Worm (Caenorhabditis elegans) whole organism, young adult: Measurements from ENCODE around the gene F38C2.4.
"Not testable (repeated sequence)": the region's sequence is repeated elsewhere in the genome, so short reads cannot be mapped to it uniquely, and the experiment has no call there.

Source experiments
- B0019.2 ChIP-seq: fragments of 200-800 bp; sonication (Bioruptor generic); conservative IDR thresholded peaks from 2 replicates; pipeline ENCODE4 v1.3.6; 2022; ENCODE audit warnings: missing genetic modification reagents, missing genetic modification characterization, missing compliant biosample characterization
- B0261.1 ChIP-seq: sonication (generic microtip); optimal IDR thresholded peaks from 2 replicates; lab custom pipeline; 2016; ENCODE audit warnings: mild to moderate bottlenecking, missing genetic modification characterization, moderate library complexity, missing compliant biosample characterization
- B0336.3 ChIP-seq: fragments of 200-800 bp; sonication (Bioruptor generic); IDR thresholded peaks from 2 replicates; pipeline ENCODE4 v1.3.6; 2022; ENCODE audit warnings: missing genetic modification characterization, missing compliant biosample characterization
- C06A6.2 ChIP-seq: fragments of 200-800 bp; sonication (Bioruptor generic); conservative IDR thresholded peaks from 2 replicates; pipeline ENCODE4 v1.3.6; 2022; ENCODE audit warnings: missing genetic modification characterization, missing compliant biosample characterization
- F22D6.2 ChIP-seq: sonication (generic microtip); optimal IDR thresholded peaks from 2 replicates; lab custom pipeline; 2016; ENCODE audit warnings: mild to moderate bottlenecking, missing genetic modification characterization, missing compliant biosample characterization
- F37B4.10 ChIP-seq: fragments of 200-800 bp; sonication (Bioruptor generic); IDR thresholded peaks from 2 replicates; pipeline ENCODE4 v1.3.6; 2022; ENCODE audit warnings: missing genetic modification characterization, missing compliant biosample characterization
- F57C9.4 ChIP-seq: sonication (generic microtip); optimal IDR thresholded peaks from 2 replicates; lab custom pipeline; 2017; ENCODE audit warnings: mild to moderate bottlenecking, missing genetic modification characterization, missing compliant biosample characterization
- K11D2.4 ChIP-seq: fragments of 200-800 bp; sonication (Bioruptor generic); IDR thresholded peaks from 2 replicates; pipeline ENCODE4 v1.3.6; 2022; ENCODE audit warnings: missing genetic modification reagents, missing genetic modification characterization, missing compliant biosample characterization
- T26A5.8 ChIP-seq: sonication (generic microtip); optimal IDR thresholded peaks from 2 replicates; lab custom pipeline; 2016; ENCODE audit warnings: missing genetic modification characterization, missing compliant biosample characterization
- Y53F4B.3 ChIP-seq: fragments of 200-800 bp; sonication (Bioruptor generic); IDR thresholded peaks from 2 replicates; pipeline ENCODE4 v1.3.6; 2022; ENCODE audit warnings: missing genetic modification reagents, missing genetic modification characterization, missing compliant biosample characterization
- Y79H2A.3 ChIP-seq: fragments of 200-800 bp; sonication (Bioruptor generic); conservative IDR thresholded peaks from 2 replicates; pipeline ENCODE4 v1.3.6; 2022; ENCODE audit warnings: missing genetic modification reagents, missing genetic modification characterization, missing compliant biosample characterization
- attf-6 ChIP-seq: fragments of 200-800 bp; sonication (Bioruptor generic); IDR thresholded peaks from 2 replicates; pipeline ENCODE4 v1.3.6; 2022; ENCODE audit warnings: missing genetic modification reagents, missing genetic modification characterization, missing compliant biosample characterization
- ceh-100 ChIP-seq: fragments of 200-800 bp; sonication (Bioruptor generic); IDR thresholded peaks from 2 replicates; pipeline ENCODE4 v1.3.6; 2022; ENCODE audit warnings: missing genetic modification reagents, missing genetic modification characterization, missing compliant biosample characterization
- ceh-40 ChIP-seq: fragments of 200-800 bp; sonication (Bioruptor generic); IDR thresholded peaks from 2 replicates; pipeline ENCODE4 v1.3.6; 2022; ENCODE audit warnings: missing genetic modification characterization, missing compliant biosample characterization
- ceh-79 ChIP-seq: sonication (generic microtip); optimal IDR thresholded peaks from 2 replicates; lab custom pipeline; 2017; ENCODE audit warnings: mild to moderate bottlenecking, missing genetic modification characterization, missing compliant biosample characterization
- egl-18 ChIP-seq: fragments of 200-800 bp; sonication (Bioruptor generic); IDR thresholded peaks from 2 replicates; pipeline ENCODE4 v1.3.6; 2022; ENCODE audit warnings: missing genetic modification reagents, missing genetic modification characterization, missing compliant biosample characterization
- egl-44 ChIP-seq: fragments of 200-800 bp; sonication (Bioruptor generic); IDR thresholded peaks from 2 replicates; pipeline ENCODE4 v1.3.6; 2022; ENCODE audit warnings: missing genetic modification reagents, missing genetic modification characterization, missing compliant biosample characterization
- egrh-3 ChIP-seq: fragments of 200-800 bp; sonication (Bioruptor generic); IDR thresholded peaks from 2 replicates; pipeline ENCODE4 v1.3.6; 2022; ENCODE audit warnings: missing genetic modification reagents, missing genetic modification characterization, missing compliant biosample characterization
- ekl-4 ChIP-seq: fragments of 200-800 bp; sonication (Bioruptor generic); IDR thresholded peaks from 2 replicates; pipeline ENCODE4 v1.3.6; 2022; ENCODE audit warnings: missing genetic modification reagents, missing genetic modification characterization, missing compliant biosample characterization
- him-1 ChIP-seq: sonication (generic microtip); optimal IDR thresholded peaks from 2 replicates; lab custom pipeline; 2016; ENCODE audit warnings: missing genotype, missing genetic modification reagents, missing genetic modification characterization, missing compliant biosample characterization
- hlh-12 ChIP-seq: sonication (generic microtip); optimal IDR thresholded peaks from 2 replicates; lab custom pipeline; 2016; ENCODE audit warnings: missing genetic modification characterization, missing compliant biosample characterization
- hlh-26 ChIP-seq: fragments of 200-800 bp; sonication (Bioruptor generic); conservative IDR thresholded peaks from 2 replicates; pipeline ENCODE4 v1.3.6; 2022; ENCODE audit warnings: missing genetic modification reagents, missing genetic modification characterization, missing compliant biosample characterization
- hmg-1.2 ChIP-seq: fragments of 200-800 bp; sonication (Bioruptor generic); IDR thresholded peaks from 2 replicates; pipeline ENCODE4 v1.3.6; 2022; ENCODE audit warnings: missing genetic modification reagents, missing genetic modification characterization, missing compliant biosample characterization
- lag-1 ChIP-seq: fragments of 200-800 bp; sonication (Bioruptor generic); IDR thresholded peaks from 2 replicates; pipeline ENCODE4 v1.3.6; 2022; ENCODE audit warnings: missing genetic modification reagents, missing genetic modification characterization, missing compliant biosample characterization
- let-526 ChIP-seq: fragments of 200-800 bp; sonication (Bioruptor generic); IDR thresholded peaks from 2 replicates; pipeline ENCODE4 v1.3.6; 2022; ENCODE audit warnings: missing genetic modification reagents, missing genetic modification characterization, missing compliant biosample characterization
- let-607 ChIP-seq, 2 experiments: fragments of 200-800 bp in 1 of 2; sonication (Bioruptor generic) in 1 of 2; sonication (generic microtip) in 1 of 2; optimal IDR thresholded peaks; 2 replicates each; lab custom pipeline; 2016 to 2018; ENCODE audit warnings: mild to moderate bottlenecking in 2 of 2, missing compliant biosample characterization in 2 of 2, missing genetic modification characterization in 2 of 2, moderate library complexity in 2 of 2, missing genotype in 1 of 2
- mcd-1 ChIP-seq: fragments of 200-800 bp; sonication (Bioruptor generic); IDR thresholded peaks from 2 replicates; pipeline ENCODE4 v1.3.6; 2022; ENCODE audit warnings: missing genetic modification reagents, missing genetic modification characterization, missing compliant biosample characterization
- nfya-2 ChIP-seq: fragments of 200-800 bp; sonication (Bioruptor generic); IDR thresholded peaks from 2 replicates; pipeline ENCODE4 v1.3.6; 2022; ENCODE audit warnings: missing genetic modification reagents, missing genetic modification characterization, missing compliant biosample characterization
- nhr-27 ChIP-seq: fragments of 200-800 bp; sonication (Bioruptor generic); optimal IDR thresholded peaks from 2 replicates; lab custom pipeline; 2018; ENCODE audit warnings: mild to moderate bottlenecking, missing genetic modification characterization, moderate library complexity, missing compliant biosample characterization
- pha-4 ChIP-seq: fragments of 150-350 bp; sonication (generic microtip); optimal IDR thresholded peaks from 2 replicates; lab custom pipeline; 2014; ENCODE audit warnings: missing biosample characterization, missing genetic modification reagents, missing genetic modification characterization
- repo-1 ChIP-seq: sonication (generic microtip); optimal IDR thresholded peaks from 2 replicates; lab custom pipeline; 2017; ENCODE audit warnings: mild to moderate bottlenecking, missing genetic modification characterization, missing compliant biosample characterization
- rpc-1 ChIP-seq, 2 experiments: fragments of 150-350 bp in 1 of 2; sonication (generic microtip) in 1 of 2; optimal IDR thresholded peaks; 2 replicates each; lab custom pipeline; 2014 to 2018; ENCODE audit warnings: missing biosample characterization in 1 of 2, missing genetic modification characterization in 1 of 2, missing genetic modification reagents in 1 of 2, missing genotype in 1 of 2
- sdz-38 ChIP-seq: sonication (generic microtip); optimal IDR thresholded peaks from 2 replicates; lab custom pipeline; 2016; ENCODE audit warnings: missing genotype, missing genetic modification characterization, missing compliant biosample characterization
- sea-2 ChIP-seq: fragments of 200-800 bp; sonication (Bioruptor generic); IDR thresholded peaks from 2 replicates; pipeline ENCODE4 v1.3.6; 2022; ENCODE audit warnings: missing genetic modification characterization, missing compliant biosample characterization
- snpc-4 ChIP-seq, 5 experiments: fragments of 150-350 bp in 1 of 5; sonication (generic microtip) in 4 of 5; optimal IDR thresholded peaks; 2 replicates each; lab custom pipeline; 2014 to 2018; ENCODE audit warnings: missing genetic modification characterization in 5 of 5, missing biosample characterization in 3 of 5, antibody characterized with exemption in 2 of 5, mild to moderate bottlenecking in 2 of 5, missing compliant biosample characterization in 2 of 5, missing genotype in 2 of 5, moderate library complexity in 2 of 5, missing genetic modification reagents in 1 of 5
- somi-1 ChIP-seq: fragments of 200-800 bp; sonication (Bioruptor generic); optimal IDR thresholded peaks from 2 replicates; lab custom pipeline; 2018; ENCODE audit warnings: mild to moderate bottlenecking, missing genetic modification characterization, missing compliant biosample characterization
- tbp1 ChIP-seq: fragments of 200-800 bp; sonication (Bioruptor generic); optimal IDR thresholded peaks from 2 replicates; lab custom pipeline; 2018; ENCODE audit warnings: mild to moderate bottlenecking, missing genetic modification characterization, missing compliant biosample characterization
- tlf-1 ChIP-seq: fragments of 200-800 bp; sonication (Bioruptor generic); optimal IDR thresholded peaks from 2 replicates; lab custom pipeline; 2018; ENCODE audit warnings: mild to moderate bottlenecking, missing genetic modification characterization, missing compliant biosample characterization
- unc-130 ChIP-seq: sonication (generic microtip); optimal IDR thresholded peaks from 2 replicates; lab custom pipeline; 2016; ENCODE audit warnings: missing genetic modification reagents, missing genetic modification characterization, missing compliant biosample characterization
- zim-3 ChIP-seq: sonication (generic microtip); optimal IDR thresholded peaks from 2 replicates; lab custom pipeline; 2017; ENCODE audit warnings: mild to moderate bottlenecking, missing genetic modification characterization, moderate library complexity, missing compliant biosample characterization
- ztf-18 ChIP-seq: sonication (generic microtip); optimal IDR thresholded peaks from 2 replicates; lab custom pipeline; 2016; ENCODE audit warnings: missing genotype, mild to moderate bottlenecking, missing genetic modification characterization, missing compliant biosample characterization
- ztf-28 ChIP-seq: fragments of 200-800 bp; sonication (Bioruptor generic); IDR thresholded peaks from 2 replicates; pipeline ENCODE4 v1.3.6; 2022; ENCODE audit warnings: missing genetic modification reagents, missing genetic modification characterization, missing compliant biosample characterization

Gene F38C2.4

ce11 chrIV:16254464-16254863 lies 16.6 kb upstream of the F38C2.4 start, which contains the start of gene hlh-17:
TSS of gene hlh-17 (plus strand) at chrIV:16254764.
- TF ChIP-seq him-1 (tag; lab: Kevin White, UChicago) (no peak), ceh-100 (GFP tag; lab: Robert Waterston, UW) (no peak), Y79H2A.3 (GFP tag; lab: Robert Waterston, UW) (no peak), T26A5.8 (no peak), unc-130 (GFP tag; lab: Kevin White, UChicago) (no peak)

ce11 chrIV:16257330-16257729 lies 13.7 kb upstream of the F38C2.4 start, which contains the start of gene hlh-31:
TSS of gene hlh-31 (plus strand) at chrIV:16257630.
- TF ChIP-seq ceh-79 (tag; lab: Kevin White, UChicago) (no peak), let-526 (GFP tag; lab: Robert Waterston, UW) (no peak), unc-130 (GFP tag; lab: Kevin White, UChicago) (no peak), hmg-1.2 (GFP tag; lab: Robert Waterston, UW) (no peak), let-607 (tag; optimal IDR thresholded peaks at IDR 0.05; lab: Kevin White, UChicago) (no peak), nfya-2 (GFP tag; lab: Robert Waterston, UW) (no peak), hlh-12 (tag; lab: Kevin White, UChicago) (no peak), tbp1 (no peak), ekl-4 (GFP tag; lab: Robert Waterston, UW) (no peak), F37B4.10 (GFP tag; lab: Robert Waterston, UW) (no peak), hlh-26 (GFP tag; lab: Robert Waterston, UW) (no peak), egl-18 (GFP tag; lab: Robert Waterston, UW) (no peak), C06A6.2 (GFP tag; lab: Robert Waterston, UW) (no peak), repo-1 (no peak), Y79H2A.3 (GFP tag; lab: Robert Waterston, UW) (no peak), Y53F4B.3 (GFP tag; lab: Robert Waterston, UW) (no peak), egl-44 (GFP tag; lab: Robert Waterston, UW) (no peak), tlf-1 (GFP tag; lab: Kevin White, UChicago) (no peak), F57C9.4 (no peak), mcd-1 (no peak)

- TF ChIP-seq rpc-1 (optimal IDR thresholded peaks at IDR 0.05; lab: Kevin White, UChicago); snpc-4 (GFP tag; optimal IDR thresholded peaks at IDR 0.05; lab: Kevin White, UChicago): not testable (repeated sequence)
- TF ChIP-seq rpc-1 (tag; optimal IDR thresholded peaks at IDR 0.05; lab: Kevin White, UChicago): peak; percentile 51
- TF ChIP-seq hmg-1.2 (GFP tag; lab: Robert Waterston, UW): peak; percentile 46; the same call in 1 of the 2 replicates
- TF ChIP-seq attf-6 (GFP tag; lab: Robert Waterston, UW): peak; percentile 95
- TF ChIP-seq B0261.1 (tag; lab: Kevin White, UChicago): peak; percentile 55
- peak in 1 of 4 experiments; percentile 86 for TF ChIP-seq snpc-4 (tag; optimal IDR thresholded peaks at IDR 0.05; lab: Kevin White, UChicago)
- TF ChIP-seq tbp1: peak; percentile 79
Measured at ce11 chrIV:16260262-16260661, 10.8 kb upstream of the F38C2.4 start.

ce11 chrIV:16277291-16277690 lies 6.2 kb downstream of the F38C2.4 start, which contains the start of gene F38C2.7:
TSS of gene F38C2.7 (minus strand) at chrIV:16277391.
- TF ChIP-seq F37B4.10 (GFP tag; lab: Robert Waterston, UW) (no peak), sea-2 (GFP tag; lab: Robert Waterston, UW) (no peak), zim-3 (tag; lab: Kevin White, UChicago) (no peak), nhr-27 (no peak), K11D2.4 (GFP tag; lab: Robert Waterston, UW) (no peak), B0336.3 (GFP tag; lab: Robert Waterston, UW) (no peak), egrh-3 (GFP tag; lab: Robert Waterston, UW) (no peak), F22D6.2 (tag; lab: Kevin White, UChicago) (no peak), lag-1 (no peak), ceh-40 (no peak), somi-1 (GFP tag; lab: Kevin White, UChicago) (no peak), mcd-1 (no peak), B0019.2 (no peak), pha-4 (tag; lab: Kevin White, UChicago) (no peak), ztf-18 (tag; lab: Kevin White, UChicago) (no peak), ztf-28 (GFP tag; lab: Robert Waterston, UW) (no peak), sdz-38 (tag; lab: Kevin White, UChicago) (no peak)
- TF ChIP-seq, all 124 proteins: peak for 0
